Worm (Caenorhabditis elegans): ENCODE data around the gene plpp-1.1.
A peak's percentile ranks its signal among the peaks of the same experiment; 100 is the strongest.

The plpp-1.1 gene

ce11 chrII:3931825-3932224 is 4.0 kb upstream of the plpp-1.1 start:
- TF ChIP-seq ceh-40 (GFP tag; IDR thresholded peaks at IDR 0.05) = 0 out of 2 replicates have a peak, but pooled peaks have one; percentile 15
- no peak for TF ChIP-seq hmg-1.2 (GFP tag; IDR thresholded peaks at IDR 0.05)
- no peak for TF ChIP-seq die-1 (tag; optimal IDR thresholded peaks at IDR 0.05)
- no peak for TF ChIP-seq K12H6.12 (tag; optimal IDR thresholded peaks at IDR 0.05)
- no peak for TF ChIP-seq rcor-1 (GFP tag; IDR thresholded peaks at IDR 0.05)
- no peak for TF ChIP-seq let-526 (GFP tag; IDR thresholded peaks at IDR 0.05)
- no peak for TF ChIP-seq B0261.1 (tag; optimal IDR thresholded peaks at IDR 0.05)
- TF ChIP-seq hmg-20 (GFP tag; IDR thresholded peaks at IDR 0.05) = no peak
- no peak for TF ChIP-seq nhr-179 (tag; optimal IDR thresholded peaks at IDR 0.05)
- TF ChIP-seq Y53G8AR.9 (GFP tag; conservative IDR thresholded peaks at IDR 0.05) = no peak
- no peak for TF ChIP-seq nfya-2 (GFP tag; IDR thresholded peaks at IDR 0.05)
- no peak for TF ChIP-seq F55B11.4 (tag; optimal IDR thresholded peaks at IDR 0.05; ENCODE audit: borderline replicate concordance, insufficient read depth)
- TF ChIP-seq D2030.7 (GFP tag; IDR thresholded peaks at IDR 0.05) = no peak
- no peak for TF ChIP-seq egl-44 (GFP tag; IDR thresholded peaks at IDR 0.05)
- no peak for TF ChIP-seq lin-54 (GFP tag; optimal IDR thresholded peaks at IDR 0.05)
- TF ChIP-seq cebp-2 (GFP tag; IDR thresholded peaks at IDR 0.05) = no peak
- TF ChIP-seq ccch-3 (GFP tag; optimal IDR thresholded peaks at IDR 0.05) = no peak
- TF ChIP-seq F57A8.1 (GFP tag; optimal IDR thresholded peaks at IDR 0.05) = no peak
- TF ChIP-seq ceh-27 (GFP tag; optimal IDR thresholded peaks at IDR 0.05) = no peak
- no peak for TF ChIP-seq C17E4.6 (GFP tag; IDR thresholded peaks at IDR 0.05)
- no peak for TF ChIP-seq B0035.1 (tag; optimal IDR thresholded peaks at IDR 0.05)
- TF ChIP-seq C06A6.2 (GFP tag; conservative IDR thresholded peaks at IDR 0.05) = no peak
- TF ChIP-seq gei-17 (GFP tag; optimal IDR thresholded peaks at IDR 0.05) = no peak
- TF ChIP-seq snpc-1.3 (tag; optimal IDR thresholded peaks at IDR 0.05; ENCODE audit: insufficient read depth) = no peak
- no peak for TF ChIP-seq pha-4 (tag; optimal IDR thresholded peaks at IDR 0.05)
- no peak for TF ChIP-seq rec-8 (tag; optimal IDR thresholded peaks at IDR 0.05)
- no peak for TF ChIP-seq atf-7 (tag; optimal IDR thresholded peaks at IDR 0.05)
- TF ChIP-seq rpc-1 (optimal IDR thresholded peaks at IDR 0.05) = no peak
- no peak for TF ChIP-seq rpc-1 (tag; optimal IDR thresholded peaks at IDR 0.05)
- TF ChIP-seq bed-1 (GFP tag; IDR thresholded peaks at IDR 0.05) = 0 out of 2 replicates have a peak, but pooled peaks have one; percentile 72
- no peak for TF ChIP-seq Y67H2A.10 (GFP tag; conservative IDR thresholded peaks at IDR 0.05)
- no peak for TF ChIP-seq Y95B8A.8 (GFP tag; IDR thresholded peaks at IDR 0.05)
- no peak for TF ChIP-seq T26A5.8 (tag; optimal IDR thresholded peaks at IDR 0.05)
- peak; percentile 39 for TF ChIP-seq tbp1 (GFP tag; optimal IDR thresholded peaks at IDR 0.05)
- peak; percentile 2 for TF ChIP-seq snpc-1.1 (tag; optimal IDR thresholded peaks at IDR 0.05; ENCODE audit: insufficient read depth)
- no peak for TF ChIP-seq madf-10 (tag; optimal IDR thresholded peaks at IDR 0.05)
- no peak for TF ChIP-seq K11D2.4 (GFP tag; IDR thresholded peaks at IDR 0.05)
- no peak for TF ChIP-seq efl-1 (GFP tag; optimal IDR thresholded peaks at IDR 0.05)
- TF ChIP-seq F37B4.10 (GFP tag; IDR thresholded peaks at IDR 0.05) = no peak
- peak; percentile 18 for TF ChIP-seq tlf-1 (GFP tag; optimal IDR thresholded peaks at IDR 0.05)
- no peak for TF ChIP-seq lin-40 (tag; optimal IDR thresholded peaks at IDR 0.05)
- TF ChIP-seq ztf-28 (GFP tag; IDR thresholded peaks at IDR 0.05) = no peak
- no peak for TF ChIP-seq Y53F4B.3 (GFP tag; IDR thresholded peaks at IDR 0.05)
- no peak for TF ChIP-seq bed-2 (GFP tag; IDR thresholded peaks at IDR 0.05)
- TF ChIP-seq F52B5.7 (tag; optimal IDR thresholded peaks at IDR 0.05) = no peak
- no peak for TF ChIP-seq lir-1 (GFP tag; conservative IDR thresholded peaks at IDR 0.05)
- no peak for TF ChIP-seq athp-1 (tag; optimal IDR thresholded peaks at IDR 0.05)
- no peak for TF ChIP-seq mes-4 (tag; optimal IDR thresholded peaks at IDR 0.05)
- no peak for TF ChIP-seq ztf-6 (GFP tag; IDR thresholded peaks at IDR 0.05)
- TF ChIP-seq chd-7 (tag; optimal IDR thresholded peaks at IDR 0.05) = peak; percentile 18

All from whole organism, young adult.